Worm (Caenorhabditis elegans) whole organism, L1 larva: ENCODE data around the gene syx-16.
A peak's percentile ranks its signal among the peaks of the same experiment; 100 is the strongest.

Source experiments
- C04F5.9 ChIP-seq: sonication (generic microtip); optimal IDR thresholded peaks from 2 replicates; lab custom pipeline; 2016; ENCODE audit warnings: missing genetic modification characterization, missing compliant biosample characterization
- C16A3.4 ChIP-seq: fragments of 150-350 bp; optimal IDR thresholded peaks from 2 replicates; lab custom pipeline; 2014; ENCODE audit warnings: missing biosample characterization, missing genetic modification characterization
- C34B4.2 ChIP-seq: sonication (generic microtip); optimal IDR thresholded peaks from 2 replicates; lab custom pipeline; 2017; ENCODE audit warnings: mild to moderate bottlenecking, missing genetic modification characterization, missing compliant biosample characterization
- F16B12.6 ChIP-seq: fragments of 150-350 bp; optimal IDR thresholded peaks from 2 replicates; lab custom pipeline; 2014; ENCODE audit warnings: missing biosample characterization, missing genetic modification characterization
- alr-1 ChIP-seq: fragments of 200-800 bp; sonication (Bioruptor generic); optimal IDR thresholded peaks from 2 replicates; lab custom pipeline; 2018; ENCODE audit warnings: borderline replicate concordance, mild to moderate bottlenecking, missing genetic modification characterization, missing compliant biosample characterization
- aly-2 ChIP-seq: fragments of 150-350 bp; optimal IDR thresholded peaks from 2 replicates; lab custom pipeline; 2014; ENCODE audit warnings: missing biosample characterization, missing genetic modification characterization
- ama-1 ChIP-seq: fragments of 150-350 bp; optimal IDR thresholded peaks from 2 replicates; lab custom pipeline; 2014
- blmp-1 ChIP-seq: fragments of 150-350 bp; optimal IDR thresholded peaks from 2 replicates; lab custom pipeline; 2014; ENCODE audit warnings: missing biosample characterization, missing genetic modification characterization
- ceh-63 ChIP-seq: fragments of 200-800 bp; sonication (Bioruptor generic); optimal IDR thresholded peaks from 2 replicates; lab custom pipeline; 2018; ENCODE audit warnings: mild to moderate bottlenecking, missing genetic modification characterization, missing compliant biosample characterization
- ceh-88 ChIP-seq: fragments of 200-800 bp; sonication (Bioruptor generic); IDR thresholded peaks from 2 replicates; pipeline ENCODE4 v1.3.6; 2022; ENCODE audit warnings: missing genetic modification characterization, missing compliant biosample characterization
- ceh-90 ChIP-seq: sonication (generic microtip); optimal IDR thresholded peaks from 2 replicates; lab custom pipeline; 2016; ENCODE audit warnings: missing genetic modification characterization, missing compliant biosample characterization
- dpl-1 ChIP-seq, 3 experiments: fragments of 150-350 bp in 2 of 3; sonication (generic microtip) in 1 of 3; optimal IDR thresholded peaks; 2 replicates each; lab custom pipeline; 2014 to 2017; ENCODE audit warnings: missing biosample characterization in 3 of 3, missing genetic modification characterization in 3 of 3, missing genetic modification reagents in 3 of 3
- dsc-1 ChIP-seq: sonication (generic microtip); optimal IDR thresholded peaks from 2 replicates; lab custom pipeline; 2016; ENCODE audit warnings: mild to moderate bottlenecking, missing genetic modification characterization, missing compliant biosample characterization
- efl-1 ChIP-seq, 4 experiments: fragments of 150-350 bp; optimal IDR thresholded peaks in 3 of 4; peaks in 1 of 4; 1 replicate in 1 of 4; 2 replicates in 3 of 4; lab custom pipeline; 2014; ENCODE audit warnings: missing biosample characterization in 2 of 4, missing genetic modification characterization in 2 of 4, missing genetic modification reagents in 2 of 4
- efl-3 ChIP-seq: fragments of 200-800 bp; sonication (Bioruptor generic); optimal IDR thresholded peaks from 2 replicates; lab custom pipeline; 2018; ENCODE audit warnings: mild to moderate bottlenecking, missing genetic modification characterization, missing compliant biosample characterization
- egl-27 ChIP-seq, 2 experiments: fragments of 150-350 bp in 1 of 2; sonication (generic microtip); optimal IDR thresholded peaks; 3 replicates each; lab custom pipeline; 2017 to 2018; ENCODE audit warnings: missing biosample characterization in 2 of 2, missing genetic modification characterization in 2 of 2, missing genetic modification reagents in 2 of 2
- elt-2 ChIP-seq: sonication (generic microtip); optimal IDR thresholded peaks from 2 replicates; lab custom pipeline; 2016; ENCODE audit warnings: missing genetic modification characterization, mild to moderate bottlenecking, inconsistent platforms, missing compliant biosample characterization, missing genetic modification reagents
- fkh-10 ChIP-seq: sonication (generic microtip); optimal IDR thresholded peaks from 2 replicates; lab custom pipeline; 2017; ENCODE audit warnings: missing biosample characterization, missing genetic modification reagents, missing genetic modification characterization
- fos-1 ChIP-seq: fragments of 150-350 bp; optimal IDR thresholded peaks from 2 replicates; lab custom pipeline; 2014; ENCODE audit warnings: missing biosample characterization, missing genetic modification characterization
- grh-1 ChIP-seq: fragments of 200-800 bp; sonication (Bioruptor generic); IDR thresholded peaks from 2 replicates; pipeline ENCODE4 v1.3.6; 2022; ENCODE audit warnings: missing genetic modification reagents, missing genetic modification characterization, missing compliant biosample characterization
- hpl-2 ChIP-seq: fragments of 150-350 bp; optimal IDR thresholded peaks from 2 replicates; lab custom pipeline; 2014; ENCODE audit warnings: missing biosample characterization, missing genetic modification reagents, missing genetic modification characterization
- isw-1 ChIP-seq: fragments of 200-800 bp; sonication (Bioruptor generic); IDR thresholded peaks from 2 replicates; pipeline ENCODE4 v1.3.6; 2022; ENCODE audit warnings: missing genetic modification characterization, missing compliant biosample characterization
- lir-3 ChIP-seq: sonication (generic microtip); optimal IDR thresholded peaks from 2 replicates; lab custom pipeline; 2016; ENCODE audit warnings: mild to moderate bottlenecking, missing genetic modification characterization, moderate library complexity, missing compliant biosample characterization; ENCODE audit not compliant: poor library complexity
- mab-9 ChIP-seq: fragments of 200-800 bp; sonication (Bioruptor generic); IDR thresholded peaks from 2 replicates; pipeline ENCODE4 v1.3.6; 2022; ENCODE audit warnings: missing genetic modification reagents, missing genetic modification characterization, missing compliant biosample characterization
- nhr-237 ChIP-seq: fragments of 150-350 bp; optimal IDR thresholded peaks from 2 replicates; lab custom pipeline; 2014; ENCODE audit warnings: missing biosample characterization, missing genetic modification characterization
- nhr-28 ChIP-seq: fragments of 150-350 bp; optimal IDR thresholded peaks from 2 replicates; lab custom pipeline; 2014; ENCODE audit warnings: missing biosample characterization, missing genetic modification characterization
- nhr-47 ChIP-seq: sonication (generic microtip); optimal IDR thresholded peaks from 2 replicates; lab custom pipeline; 2016; ENCODE audit warnings: mild to moderate bottlenecking, missing genetic modification characterization, moderate library complexity, missing compliant biosample characterization
- nhr-76 ChIP-seq: sonication (generic microtip); optimal IDR thresholded peaks from 2 replicates; lab custom pipeline; 2017; ENCODE audit warnings: missing biosample characterization, missing genetic modification characterization
- nhr-84 ChIP-seq: sonication (generic microtip); optimal IDR thresholded peaks from 2 replicates; lab custom pipeline; 2017; ENCODE audit warnings: missing biosample characterization, missing genetic modification characterization
- nhr-85 ChIP-seq: sonication (generic microtip); peaks from one replicate; lab custom pipeline; 2016; ENCODE audit warnings: missing genetic modification characterization, inconsistent platforms, missing compliant biosample characterization
- nhr-90 ChIP-seq: sonication (generic microtip); optimal IDR thresholded peaks from 2 replicates; lab custom pipeline; 2016; ENCODE audit warnings: mild to moderate bottlenecking, missing genetic modification characterization, missing compliant biosample characterization; ENCODE audit not compliant: poor library complexity
- pag-3 ChIP-seq: sonication (generic microtip); optimal IDR thresholded peaks from 2 replicates; lab custom pipeline; 2017; ENCODE audit warnings: missing genetic modification characterization, mild to moderate bottlenecking, missing compliant biosample characterization, antibody characterized with exemption, borderline replicate concordance; ENCODE audit not compliant: insufficient read depth
- pqm-1 ChIP-seq: sonication (generic microtip); optimal IDR thresholded peaks from 3 replicates; lab custom pipeline; 2017; ENCODE audit warnings: missing biosample characterization, missing genetic modification characterization
- sox-4 ChIP-seq: sonication (generic microtip); optimal IDR thresholded peaks from 2 replicates; lab custom pipeline; 2016; ENCODE audit warnings: missing genetic modification characterization, missing compliant biosample characterization
- swsn-7 ChIP-seq: sonication (generic microtip); optimal IDR thresholded peaks from 2 replicates; lab custom pipeline; 2016; ENCODE audit warnings: missing genetic modification characterization, missing compliant biosample characterization
- tlp-1 ChIP-seq: fragments of 150-350 bp; optimal IDR thresholded peaks from 2 replicates; lab custom pipeline; 2014; ENCODE audit warnings: missing biosample characterization, missing genetic modification characterization
- unc-130 ChIP-seq: fragments of 150-350 bp; optimal IDR thresholded peaks from 2 replicates; lab custom pipeline; 2017; ENCODE audit warnings: missing biosample characterization, missing genetic modification characterization, inconsistent platforms
- unc-30 ChIP-seq: sonication (generic microtip); optimal IDR thresholded peaks from 2 replicates; lab custom pipeline; 2017; ENCODE audit warnings: missing biosample characterization, missing genetic modification characterization
- unc-62 ChIP-seq: fragments of 150-350 bp; optimal IDR thresholded peaks from 2 replicates; lab custom pipeline; 2014; ENCODE audit warnings: missing biosample characterization, missing genetic modification reagents, missing genetic modification characterization
- unc-86 ChIP-seq: sonication (generic microtip); optimal IDR thresholded peaks from 2 replicates; lab custom pipeline; 2016; ENCODE audit warnings: missing genetic modification characterization, missing compliant biosample characterization
- unc-98 ChIP-seq: fragments of 200-800 bp; sonication (Bioruptor generic); IDR thresholded peaks from 2 replicates; pipeline ENCODE4 v1.3.6; 2022; ENCODE audit warnings: missing genetic modification characterization, missing compliant biosample characterization
- vab-15 ChIP-seq: sonication (generic microtip); optimal IDR thresholded peaks from 2 replicates; lab custom pipeline; 2017; ENCODE audit warnings: missing genotype, mild to moderate bottlenecking, missing genetic modification characterization, missing compliant biosample characterization
- zag-1 ChIP-seq: fragments of 150-350 bp; optimal IDR thresholded peaks from 2 replicates; lab custom pipeline; 2014; ENCODE audit warnings: missing biosample characterization, missing genetic modification characterization

Gene syx-16

DNA sequence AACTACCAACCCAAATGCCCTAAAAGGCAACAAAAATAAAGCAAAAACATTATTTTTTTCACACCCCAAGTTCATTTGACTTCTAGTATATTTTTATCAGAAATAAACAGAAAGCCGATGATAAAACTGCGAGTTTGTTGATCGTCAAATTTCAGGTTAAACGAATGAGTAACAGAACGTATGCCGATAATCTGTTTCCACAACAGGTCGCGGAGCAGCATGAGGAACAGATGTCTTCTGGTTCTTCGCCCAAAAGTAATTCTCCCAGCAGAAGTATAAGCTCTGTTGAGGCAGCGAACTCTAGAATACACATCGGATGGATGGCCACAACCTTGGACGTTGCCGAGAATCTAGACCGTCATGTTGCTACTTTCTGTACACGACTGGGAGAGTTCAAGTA is 21.5 kb upstream of the syx-16 start, which contains the start of gene prmt-5 (continued):
- TF ChIP-seq fos-1 (tag; lab: Kevin White, UChicago), result peak; percentile 14

DNA sequence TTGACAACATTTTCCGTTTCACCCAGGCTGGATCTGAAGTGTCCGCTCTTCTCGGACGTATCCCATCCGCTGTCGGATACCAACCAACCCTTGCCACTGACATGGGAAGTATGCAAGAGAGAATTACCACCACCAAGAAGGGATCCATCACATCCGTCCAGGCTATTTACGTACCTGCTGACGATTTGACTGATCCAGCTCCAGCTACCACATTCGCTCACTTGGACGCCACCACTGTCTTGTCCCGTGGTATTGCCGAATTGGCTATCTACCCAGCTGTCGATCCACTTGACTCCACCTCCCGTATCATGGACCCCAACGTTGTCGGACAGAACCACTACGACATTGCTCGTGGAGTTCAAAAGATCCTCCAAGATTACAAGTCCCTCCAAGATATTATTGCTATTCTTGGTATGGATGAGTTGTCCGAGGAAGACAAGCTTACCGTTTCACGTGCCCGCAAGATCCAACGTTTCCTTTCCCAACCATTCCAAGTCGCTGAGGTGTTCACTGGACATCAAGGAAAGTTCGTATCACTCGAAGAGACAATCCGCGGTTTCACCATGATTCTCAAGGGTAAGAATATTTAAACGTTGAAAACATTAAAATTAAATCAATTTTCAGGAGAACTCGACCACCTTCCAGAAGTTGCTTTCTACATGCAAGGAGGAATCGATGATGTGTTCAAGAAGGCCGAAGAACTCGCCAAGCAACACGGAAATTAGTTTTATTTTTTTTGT is 20.8 kb upstream of the syx-16 start:
- TF ChIP-seq unc-30 (no peak), F16B12.6 (tag; lab: Kevin White, UChicago) (no peak), efl-1 (optimal IDR thresholded peaks at IDR 0.05; lab: Kevin White, UChicago) (no peak), efl-1 (GFP tag; optimal IDR thresholded peaks at IDR 0.05 in 1 of 2; lab: Kevin White, UChicago) (peak in 1 of 2 experiments; percentile 90), nhr-85 (peak; percentile 59), nhr-76 (tag; lab: Kevin White, UChicago) (peak; percentile 33), alr-1 (tag; lab: Kevin White, UChicago) (peak; percentile 94)

DNA sequence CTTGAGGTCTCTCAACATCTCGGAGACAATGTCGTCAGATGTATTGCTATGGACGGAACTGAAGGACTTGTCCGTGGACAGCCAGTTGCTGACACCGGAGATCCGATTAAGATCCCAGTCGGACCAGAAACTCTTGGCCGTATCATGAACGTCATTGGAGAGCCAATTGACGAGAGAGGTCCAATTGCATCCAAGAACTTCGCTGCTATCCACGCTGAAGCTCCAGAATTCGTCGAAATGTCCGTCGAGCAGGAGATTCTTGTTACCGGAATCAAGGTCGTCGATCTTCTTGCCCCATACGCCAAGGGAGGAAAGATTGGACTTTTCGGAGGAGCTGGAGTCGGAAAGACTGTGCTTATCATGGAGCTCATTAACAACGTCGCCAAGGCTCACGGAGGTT is 19.9 kb upstream of the syx-16 start:
- TF ChIP-seq efl-1 (optimal IDR thresholded peaks at IDR 0.05; lab: Kevin White, UChicago), result no peak
- peak in 1 of 2 experiments; percentile 90 for TF ChIP-seq efl-1 (GFP tag; optimal IDR thresholded peaks at IDR 0.05 in 1 of 2; lab: Kevin White, UChicago)
- TF ChIP-seq C34B4.2 (tag; lab: Kevin White, UChicago), result no peak
- peak; percentile 20 for TF ChIP-seq ama-1 (lab: Kevin White, UChicago)
- no peak for TF ChIP-seq isw-1 (GFP tag; lab: Robert Waterston, UW)

DNA sequence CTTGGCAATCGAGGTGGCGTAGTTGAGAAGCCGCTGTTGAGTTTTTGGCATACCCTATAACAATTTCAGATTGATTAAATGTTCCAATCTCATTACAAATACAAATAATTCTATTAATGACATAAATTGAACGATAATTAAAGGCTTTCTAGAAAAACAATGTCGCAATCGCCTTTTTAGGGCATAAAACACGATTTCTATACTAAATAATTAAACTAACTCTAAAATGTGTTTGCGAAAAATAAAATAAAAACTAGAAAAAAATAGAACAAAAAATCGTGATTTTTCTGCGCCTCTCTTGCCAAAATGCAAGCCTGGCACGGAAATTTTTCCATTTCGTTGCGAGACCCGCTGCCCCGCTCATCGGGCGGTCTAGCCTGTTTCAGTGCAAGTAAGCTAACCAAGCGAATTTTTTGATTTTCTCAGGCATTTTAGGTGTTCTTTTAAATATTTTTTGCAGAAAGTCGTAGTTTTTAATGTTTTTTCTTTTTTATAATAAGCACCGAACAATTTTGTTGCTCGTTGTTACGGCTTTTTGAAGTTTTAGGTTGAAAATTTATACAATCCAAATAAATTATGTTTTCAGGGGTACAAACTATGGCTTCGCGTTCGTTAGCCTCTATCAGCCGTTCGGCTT is 19.0 kb upstream of the syx-16 start, which contains the start of the genes C34E10.12, C34E10.10 and atp-2:
C34E10.12 (minus strand) TSS at position 51 of the 637 bp plus-strand sequence.
C34E10.10 (minus strand) TSS at position 54 of the 637 bp plus-strand sequence.
atp-2 (plus strand) TSS at position 587 of the 637 bp plus-strand sequence.
- no peak for TF ChIP-seq nhr-76 (tag; lab: Kevin White, UChicago)
- TF ChIP-seq elt-2, result no peak
- TF ChIP-seq nhr-28 (tag; lab: Kevin White, UChicago), result no peak
- peak; percentile 88 for TF ChIP-seq swsn-7 (tag; lab: Kevin White, UChicago)
- peak; percentile 59 for TF ChIP-seq blmp-1 (tag; lab: Kevin White, UChicago)
- peak; percentile 52; the same call in 1 of the 2 replicates for TF ChIP-seq grh-1 (GFP tag; lab: Robert Waterston, UW)
- TF ChIP-seq sox-4 (tag; lab: Kevin White, UChicago), result peak; percentile 48
- TF ChIP-seq egl-27 (tag; optimal IDR thresholded peaks at IDR 0.05; lab: Kevin White, UChicago), result no peak
- TF ChIP-seq fkh-10, result peak; percentile 60
- no peak for TF ChIP-seq pqm-1 (tag; lab: Kevin White, UChicago)
- TF ChIP-seq tlp-1, result no peak
- TF ChIP-seq pag-3 (tag; lab: Kevin White, UChicago), result no peak
- no peak for TF ChIP-seq unc-98
- no peak for TF ChIP-seq ceh-63 (GFP tag; lab: Kevin White, UChicago)
- peak; percentile 81 for TF ChIP-seq hpl-2 (GFP tag; lab: Kevin White, UChicago)
- TF ChIP-seq efl-3, result no peak
- TF ChIP-seq nhr-84 (tag; lab: Kevin White, UChicago), result no peak
- no peak for TF ChIP-seq unc-30
- TF ChIP-seq unc-86 (tag; lab: Kevin White, UChicago), result peak; percentile 84
- peak; percentile 72 for TF ChIP-seq dsc-1
- TF ChIP-seq C04F5.9 (tag; lab: Kevin White, UChicago), result peak; percentile 61
- peak; percentile 79 to 85 (median 82) for TF ChIP-seq dpl-1 (GFP tag; optimal IDR thresholded peaks at IDR 0.05; lab: Kevin White, UChicago)
- TF ChIP-seq ceh-88 (GFP tag; lab: Robert Waterston, UW), result peak; percentile 48
- TF ChIP-seq nhr-90 (tag; lab: Kevin White, UChicago), result peak; percentile 85
- TF ChIP-seq aly-2 (tag; lab: Kevin White, UChicago), result peak; percentile 70
- TF ChIP-seq unc-62, result no peak
- TF ChIP-seq F16B12.6 (tag; lab: Kevin White, UChicago), result peak; percentile 55
- peak; percentile 80 for TF ChIP-seq lir-3
- TF ChIP-seq unc-130 (tag; lab: Kevin White, UChicago), result peak; percentile 87
- peak; percentile 31 for TF ChIP-seq ceh-90 (tag; lab: Kevin White, UChicago)
- peak; percentile 86 to 88 for TF ChIP-seq efl-1 (optimal IDR thresholded peaks at IDR 0.05; lab: Kevin White, UChicago)
- TF ChIP-seq efl-1 (GFP tag; optimal IDR thresholded peaks at IDR 0.05 in 1 of 2; lab: Kevin White, UChicago), result peak; percentile 79 to 97
- TF ChIP-seq nhr-237, result peak; percentile 67
- no peak for TF ChIP-seq vab-15 (tag; lab: Kevin White, UChicago)
- peak; percentile 38; the same call in 1 of the 2 replicates for TF ChIP-seq mab-9 (GFP tag; lab: Robert Waterston, UW)
- peak; percentile 97 for TF ChIP-seq C16A3.4
- TF ChIP-seq nhr-47 (tag; lab: Kevin White, UChicago), result peak; percentile 89
- no peak for TF ChIP-seq zag-1 (tag; lab: Kevin White, UChicago)
